Fruit fly (Drosophila melanogaster): ENCODE results near the gene Rhau.

Rhau gene

dm6 chr2L:20787271-20787791, 29.5 kb upstream of the Rhau start, which contains the start of gene Pomp (continued):
- TF ChIP-seq CG18619 (GFP tag; optimal IDR thresholded peaks at IDR 0.05) (peak; percentile 78), CG5245 (GFP tag; optimal IDR thresholded peaks at IDR 0.05) (peak; percentile 86), ind (GFP tag; optimal IDR thresholded peaks at IDR 0.05) (peak; percentile 91), Hmx (GFP tag; optimal IDR thresholded peaks at IDR 0.05) (no peak), CG9437 (GFP tag; optimal IDR thresholded peaks at IDR 0.05) (peak; percentile 56), trem (tag; optimal IDR thresholded peaks at IDR 0.05) (peak; percentile 93), crc (GFP tag; optimal IDR thresholded peaks at IDR 0.05) (peak; percentile 39), Hsf (GFP tag; optimal IDR thresholded peaks at IDR 0.05) (peak; percentile 77), CG16863 (GFP tag; optimal IDR thresholded peaks at IDR 0.05) (peak; percentile 97), Lim3 (GFP tag; IDR thresholded peaks at IDR 0.05) (peak; percentile 48; the same call in 1 of the 2 replicates), h (optimal IDR thresholded peaks at IDR 0.05) (no peak), Awh (GFP tag; IDR thresholded peaks at IDR 0.05) (peak; percentile 79), Mrtf (GFP tag; IDR thresholded peaks at IDR 0.05) (peak; percentile 69; the same call in 2 of the 3 replicates), ato (GFP tag; IDR thresholded peaks at IDR 0.05; ENCODE audit: partially characterized antibody) (peak; percentile 37; the same call in 1 of the 2 replicates), CG18599 (GFP tag; optimal IDR thresholded peaks at IDR 0.05) (peak; percentile 92), CG17802 (tag; optimal IDR thresholded peaks at IDR 0.05) (peak; percentile 72), CG10654 (GFP tag; optimal IDR thresholded peaks at IDR 0.05) (peak; percentile 85), Pdp1 (GFP tag; optimal IDR thresholded peaks at IDR 0.05) (peak; percentile 58 to 64), Atf3 (GFP tag; optimal IDR thresholded peaks at IDR 0.05) (peak; percentile 14), sens-2 (GFP tag; IDR thresholded peaks at IDR 0.05) (peak; percentile 65), insv (GFP tag; optimal IDR thresholded peaks at IDR 0.05) (peak in 1 of 2 experiments; percentile 58), Stat92E (GFP tag; optimal IDR thresholded peaks at IDR 0.05) (peak in 1 of 3 experiments; percentile 47), Adf1 (GFP tag; IDR thresholded peaks at IDR 0.05) (peak; percentile 42), CG10462 (GFP tag; optimal IDR thresholded peaks at IDR 0.05) (peak; percentile 79), ase (GFP tag; IDR thresholded peaks at IDR 0.05) (peak; percentile 86), CG4424 (GFP tag; optimal IDR thresholded peaks at IDR 0.05) (peak; percentile 84), CG17186 (GFP tag; optimal IDR thresholded peaks at IDR 0.05) (peak; percentile 60), CG15696 (tag; optimal IDR thresholded peaks at IDR 0.05) (peak; percentile 68), CrebB (tag; optimal IDR thresholded peaks at IDR 0.05) (peak; percentile 69), gt (GFP tag; IDR thresholded peaks at IDR 0.05) (peak; percentile 64), CG13894 (tag; optimal IDR thresholded peaks at IDR 0.05) (peak; percentile 81), ash1 (GFP tag; optimal IDR thresholded peaks at IDR 0.05) (peak; percentile 40), CG2678 (tag; optimal IDR thresholded peaks at IDR 0.05) (peak; percentile 90), Abd-B (GFP tag; optimal IDR thresholded peaks at IDR 0.05) (peak; percentile 85), luna (GFP tag; optimal IDR thresholded peaks at IDR 0.05) (no peak), stc (GFP tag; IDR thresholded peaks at IDR 0.05) (peak; percentile 90), CG7839 (tag; optimal IDR thresholded peaks at IDR 0.05) (peak; percentile 88), nau (GFP tag; optimal IDR thresholded peaks at IDR 0.05) (peak; percentile 69), ara (GFP tag; IDR thresholded peaks at IDR 0.05) (peak; percentile 86), az2 (GFP tag; optimal IDR thresholded peaks at IDR 0.05) (peak; percentile 85), CG18764 (GFP tag; optimal IDR thresholded peaks at IDR 0.05) (peak; percentile 84), CG10979 (tag; optimal IDR thresholded peaks at IDR 0.05) (peak; percentile 84), CG8281 (tag; optimal IDR thresholded peaks at IDR 0.05) (peak; percentile 44), Fer2 (tag; optimal IDR thresholded peaks at IDR 0.05) (peak; percentile 18), Dip2 (GFP tag; IDR thresholded peaks at IDR 0.05) (peak; percentile 37; the same call in 1 of the 2 replicates), Xrp1 (GFP tag; IDR thresholded peaks at IDR 0.05) (peak; percentile 95), vfl (GFP tag; optimal IDR thresholded peaks at IDR 0.05) (peak; percentile 74), kah (GFP tag; optimal IDR thresholded peaks at IDR 0.05) (peak; percentile 60), CG34422 (GFP tag; IDR thresholded peaks at IDR 0.05) (peak; percentile 68), exex (tag; optimal IDR thresholded peaks at IDR 0.05) (peak; percentile 60)

Measured in whole organism, embryonic.